Worm (Caenorhabditis elegans) whole organism, L4 larva: ENCODE results near the gene unc-1.

Source experiments
- Y48G9A.11 ChIP-seq: fragments of 200-800 bp; sonication (Bioruptor generic); IDR thresholded peaks from 2 replicates; pipeline ENCODE4 v1.3.6; 2022; ENCODE audit warnings: missing genetic modification reagents, missing genetic modification characterization, missing compliant biosample characterization
- ceh-20 ChIP-seq: fragments of 200-800 bp; sonication (Bioruptor generic); IDR thresholded peaks from 2 replicates; pipeline ENCODE4 v1.3.6; 2022; ENCODE audit warnings: missing genetic modification reagents, missing genetic modification characterization, missing compliant biosample characterization
- ceh-62 ChIP-seq: sonication (generic microtip); optimal IDR thresholded peaks from 2 replicates; lab custom pipeline; 2017; ENCODE audit warnings: missing biosample characterization, missing genetic modification characterization
- ctbp-1 ChIP-seq: fragments of 200-800 bp; sonication (Bioruptor generic); IDR thresholded peaks from 2 replicates; pipeline ENCODE4 v1.3.6; 2022; ENCODE audit warnings: missing genetic modification reagents, missing genetic modification characterization, missing compliant biosample characterization
- dmd-6 ChIP-seq: fragments of 200-800 bp; sonication (Bioruptor generic); IDR thresholded peaks from 2 replicates; pipeline ENCODE4 v1.3.6; 2022; ENCODE audit warnings: missing genetic modification reagents, missing genetic modification characterization, missing compliant biosample characterization
- dve-1 ChIP-seq: sonication (generic microtip); optimal IDR thresholded peaks from 2 replicates; lab custom pipeline; 2017; ENCODE audit warnings: antibody characterized with exemption, mild to moderate bottlenecking, missing genetic modification characterization, missing compliant biosample characterization; ENCODE audit not compliant: insufficient read depth
- egl-43 ChIP-seq: fragments of 200-800 bp; sonication (Bioruptor generic); IDR thresholded peaks from 2 replicates; pipeline ENCODE4 v1.3.6; 2022; ENCODE audit warnings: missing genetic modification reagents, missing genetic modification characterization, missing compliant biosample characterization
- hlh-11 ChIP-seq: fragments of 200-800 bp; sonication (Bioruptor generic); optimal IDR thresholded peaks from 2 replicates; lab custom pipeline; 2018; ENCODE audit warnings: mild to moderate bottlenecking, missing genetic modification characterization, missing compliant biosample characterization
- hlh-30 ChIP-seq: sonication (generic microtip); optimal IDR thresholded peaks from 2 replicates; lab custom pipeline; 2017; ENCODE audit warnings: antibody characterized with exemption, mild to moderate bottlenecking, missing genetic modification characterization, missing compliant biosample characterization; ENCODE audit not compliant: insufficient read depth
- mxl-2 ChIP-seq: fragments of 200-800 bp; sonication (Bioruptor generic); conservative IDR thresholded peaks from 2 replicates; pipeline ENCODE4 v1.3.6; 2022; ENCODE audit warnings: missing genetic modification reagents, missing genetic modification characterization, missing compliant biosample characterization
- mxl-3 ChIP-seq: fragments of 200-800 bp; sonication (Bioruptor generic); optimal IDR thresholded peaks from 2 replicates; lab custom pipeline; 2018; ENCODE audit warnings: mild to moderate bottlenecking, missing genetic modification characterization, missing compliant biosample characterization
- nhr-237 ChIP-seq: sonication (generic microtip); optimal IDR thresholded peaks from 2 replicates; lab custom pipeline; 2017; ENCODE audit warnings: missing biosample characterization, missing genetic modification characterization
- nhr-25 ChIP-seq: sonication (generic microtip); optimal IDR thresholded peaks from 2 replicates; lab custom pipeline; 2017; ENCODE audit warnings: missing genetic modification characterization, mild to moderate bottlenecking, missing compliant biosample characterization, antibody characterized with exemption, moderate library complexity, borderline replicate concordance; ENCODE audit not compliant: insufficient read depth
- nhr-48 ChIP-seq: sonication (generic microtip); optimal IDR thresholded peaks from 2 replicates; lab custom pipeline; 2016; ENCODE audit warnings: mild to moderate bottlenecking, missing genetic modification characterization, missing compliant biosample characterization
- php-3 ChIP-seq: fragments of 200-800 bp; sonication (Bioruptor generic); IDR thresholded peaks from 2 replicates; pipeline ENCODE4 v1.3.6; 2022; ENCODE audit warnings: missing genetic modification reagents, missing genetic modification characterization, missing compliant biosample characterization
- unc-62 ChIP-seq, 3 experiments: fragments of 150-350 bp in 1 of 3; sonication (generic microtip); optimal IDR thresholded peaks in 2 of 3; peaks in 1 of 3; 1 replicate in 1 of 3; 2 replicates in 2 of 3; lab custom pipeline; 2014 to 2017; ENCODE audit warnings: missing biosample characterization in 3 of 3, missing genetic modification characterization in 3 of 3, missing genetic modification reagents in 3 of 3, missing genotype in 1 of 3
- zfp-2 ChIP-seq: sonication (generic microtip); optimal IDR thresholded peaks from 2 replicates; lab custom pipeline; 2016; ENCODE audit warnings: mild to moderate bottlenecking, missing genetic modification characterization, missing compliant biosample characterization
- zfp-3 ChIP-seq: fragments of 200-800 bp; sonication (Bioruptor generic); conservative IDR thresholded peaks from 2 replicates; pipeline ENCODE4 v1.3.6; 2022; ENCODE audit warnings: missing genetic modification reagents, missing genetic modification characterization, missing compliant biosample characterization

Gene unc-1

ce11 chrX:1010627-1011452, 51.4 kb downstream of the unc-1 start (continued):
- TF ChIP-seq Y48G9A.11 (GFP tag; lab: Robert Waterston, UW), result no peak

- TF ChIP-seq hlh-11 (peak; percentile 45), zfp-2 (tag; lab: Kevin White, UChicago) (no peak), nhr-25 (tag; lab: Kevin White, UChicago) (no peak), mxl-2 (GFP tag; lab: Robert Waterston, UW) (no peak), unc-62 (GFP tag; optimal IDR thresholded peaks at IDR 0.05 in 1 of 2; lab: Kevin White, UChicago) (peak in 1 of 2 experiments; percentile 72), unc-62 (tag; optimal IDR thresholded peaks at IDR 0.05; lab: Kevin White, UChicago) (no peak), ceh-20 (GFP tag; lab: Robert Waterston, UW) (no peak), zfp-3 (GFP tag; lab: Robert Waterston, UW) (no peak), ceh-62 (tag; lab: Kevin White, UChicago) (no peak), ctbp-1 (GFP tag; lab: Robert Waterston, UW) (no peak), hlh-30 (tag; lab: Kevin White, UChicago) (peak; percentile 59), nhr-48 (tag; lab: Kevin White, UChicago) (peak; percentile 3), php-3 (GFP tag; lab: Robert Waterston, UW) (no peak), egl-43 (GFP tag; lab: Robert Waterston, UW) (no peak), nhr-237 (no peak), dmd-6 (peak; percentile 65), dve-1 (tag; lab: Kevin White, UChicago) (no peak), mxl-3 (GFP tag; lab: Kevin White, UChicago) (no peak)
Observed at ce11 chrX:1009512-1009911, 52.7 kb downstream of the unc-1 start.
